Fruit fly (Drosophila melanogaster) whole organism, embryonic: ENCODE data around the gene Nf-YA.

Experiments used
- Abd-B ChIP-seq: fragments of 200-800 bp; sonication (Bioruptor generic); optimal IDR thresholded peaks from 2 replicates; lab custom pipeline; 2018; ENCODE audit warnings: missing biosample characterization, mild to moderate bottlenecking, missing genetic modification characterization, moderate library complexity
- CG10147 ChIP-seq: fragments of 200-800 bp; sonication (Bioruptor generic); optimal IDR thresholded peaks from 2 replicates; lab custom pipeline; 2019; ENCODE audit warnings: missing biosample characterization, mild to moderate bottlenecking, missing genetic modification characterization, moderate library complexity
- CG10274 ChIP-seq: fragments of 200-800 bp; sonication (Bioruptor generic); optimal IDR thresholded peaks from 3 replicates; lab custom pipeline; 2017; ENCODE audit warnings: missing biosample characterization, mild to moderate bottlenecking, missing genetic modification characterization
- CG15514 ChIP-seq: fragments of 200-800 bp; sonication (Bioruptor generic); optimal IDR thresholded peaks from 3 replicates; lab custom pipeline; 2017; ENCODE audit warnings: missing biosample characterization, missing genetic modification characterization, mild to moderate bottlenecking, moderate library complexity, missing genetic modification reagents
- CG1603 ChIP-seq: fragments of 200-800 bp; sonication (Bioruptor generic); optimal IDR thresholded peaks from 2 replicates; lab custom pipeline; 2019; ENCODE audit warnings: missing biosample characterization, mild to moderate bottlenecking, missing genetic modification characterization, moderate library complexity
- CG16815 ChIP-seq: fragments of 200-800 bp; sonication (Bioruptor generic); optimal IDR thresholded peaks from 3 replicates; lab custom pipeline; 2017; ENCODE audit warnings: missing biosample characterization, mild to moderate bottlenecking, missing genetic modification characterization
- CG17328 ChIP-seq: fragments of 200-800 bp; sonication (Bioruptor generic); IDR thresholded peaks from 2 replicates; pipeline ENCODE4 v1.3.6; 2022; ENCODE audit warnings: missing biosample characterization, missing genetic modification characterization
- CG17385 ChIP-seq: fragments of 200-800 bp; sonication (Bioruptor generic); optimal IDR thresholded peaks from 3 replicates; lab custom pipeline; 2018; ENCODE audit warnings: missing biosample characterization, mild to moderate bottlenecking, missing genetic modification characterization
- CG17568 ChIP-seq: fragments of 200-800 bp; sonication (Bioruptor generic); optimal IDR thresholded peaks from 2 replicates; lab custom pipeline; 2018; ENCODE audit warnings: missing biosample characterization, mild to moderate bottlenecking, missing genetic modification characterization, moderate library complexity
- CG17802 ChIP-seq: fragments of 200-800 bp; sonication (Bioruptor generic); optimal IDR thresholded peaks from 2 replicates; lab custom pipeline; 2018; ENCODE audit warnings: missing biosample characterization, mild to moderate bottlenecking, missing genetic modification characterization, moderate library complexity
- CG2712 ChIP-seq: fragments of 200-800 bp; optimal IDR thresholded peaks from 3 replicates; lab custom pipeline; 2019; ENCODE audit warnings: missing biosample characterization, mild to moderate bottlenecking, missing genetic modification characterization, moderate library complexity
- CG3065 ChIP-seq: fragments of 200-800 bp; sonication (Bioruptor generic); optimal IDR thresholded peaks from 2 replicates; lab custom pipeline; 2016; ENCODE audit warnings: missing biosample characterization, missing genetic modification characterization
- CG3995 ChIP-seq: fragments of 200-800 bp; sonication (Bioruptor generic); optimal IDR thresholded peaks from 3 replicates; lab custom pipeline; 2016; ENCODE audit warnings: missing biosample characterization, missing genetic modification characterization
- CG7357 ChIP-seq: fragments of 200-800 bp; sonication (Bioruptor generic); IDR thresholded peaks from 3 replicates; pipeline ENCODE4 v1.3.6; 2022; ENCODE audit warnings: missing biosample characterization, missing genetic modification characterization
- CG7372 ChIP-seq: fragments of 200-800 bp; sonication (Bioruptor generic); IDR thresholded peaks from 2 replicates; pipeline ENCODE4 v1.3.6; 2022; ENCODE audit warnings: missing biosample characterization, missing genetic modification characterization
- CG8944 ChIP-seq: fragments of 200-800 bp; sonication (Bioruptor generic); optimal IDR thresholded peaks from 3 replicates; lab custom pipeline; 2016; ENCODE audit warnings: missing biosample characterization, missing genetic modification characterization
- CG9876 ChIP-seq: fragments of 200-800 bp; sonication (Bioruptor generic); optimal IDR thresholded peaks from 2 replicates; lab custom pipeline; 2016; ENCODE audit warnings: missing biosample characterization, missing genetic modification characterization
- CG9932 ChIP-seq: fragments of 200-800 bp; sonication (Bioruptor generic); IDR thresholded peaks from 2 replicates; pipeline ENCODE4 v1.3.6; 2022; ENCODE audit warnings: missing biosample characterization, missing genetic modification characterization
- Dad ChIP-seq: fragments of 200-800 bp; sonication (Bioruptor generic); optimal IDR thresholded peaks from 3 replicates; lab custom pipeline; 2016; ENCODE audit warnings: missing biosample characterization, missing genetic modification characterization
- Dbx ChIP-seq: fragments of 200-800 bp; sonication (Bioruptor generic); IDR thresholded peaks from 3 replicates; pipeline ENCODE4 v1.3.6; 2022; ENCODE audit warnings: missing biosample characterization, missing genetic modification characterization
- Dip2 ChIP-seq: fragments of 200-800 bp; sonication (Bioruptor generic); IDR thresholded peaks from 2 replicates; pipeline ENCODE4 v1.3.6; 2022; ENCODE audit warnings: missing biosample characterization, missing genetic modification characterization
- Doc3 ChIP-seq: fragments of 200-800 bp; sonication (Bioruptor generic); IDR thresholded peaks from 3 replicates; pipeline ENCODE4 v1.3.6; 2022; ENCODE audit warnings: missing biosample characterization, missing genetic modification characterization; ENCODE audit not compliant: partially characterized antibody
- HHEX ChIP-seq: fragments of 200-800 bp; sonication (Bioruptor generic); optimal IDR thresholded peaks from 3 replicates; lab custom pipeline; 2017; ENCODE audit warnings: missing biosample characterization, mild to moderate bottlenecking, missing genetic modification characterization, missing genetic modification reagents
- Hr78 ChIP-seq, 2 experiments: fragments of 200-800 bp in 1 of 2; fragments of >200 bp in 1 of 2; sonication (Bioruptor generic) in 1 of 2; optimal IDR thresholded peaks; 2 replicates each; lab custom pipeline; 2017 to 2019; ENCODE audit warnings: missing biosample characterization in 2 of 2, missing genetic modification characterization in 2 of 2, mild to moderate bottlenecking in 1 of 2, moderate library complexity in 1 of 2
- MBD-R2 ChIP-seq: fragments of 200-800 bp; sonication (Bioruptor generic); IDR thresholded peaks from 2 replicates; pipeline ENCODE4 v1.3.6; 2022; ENCODE audit warnings: missing biosample characterization, missing genetic modification characterization
- Meics ChIP-seq: fragments of 200-800 bp; sonication (Bioruptor generic); optimal IDR thresholded peaks from 2 replicates; lab custom pipeline; 2017; ENCODE audit warnings: missing biosample characterization, mild to moderate bottlenecking, missing genetic modification characterization
- NfI ChIP-seq: fragments of 200-800 bp; sonication (Bioruptor generic); optimal IDR thresholded peaks from 3 replicates; lab custom pipeline; 2018; ENCODE audit warnings: missing biosample characterization, mild to moderate bottlenecking, missing genetic modification characterization, moderate library complexity
- Six4 ChIP-seq: fragments of 200-800 bp; sonication (Bioruptor generic); optimal IDR thresholded peaks from 2 replicates; lab custom pipeline; 2016; ENCODE audit warnings: missing biosample characterization, missing genetic modification characterization
- Spps ChIP-seq: fragments of 200-800 bp; sonication (Bioruptor generic); optimal IDR thresholded peaks from 2 replicates; lab custom pipeline; 2018; ENCODE audit warnings: missing biosample characterization, mild to moderate bottlenecking, missing genetic modification characterization
- ab ChIP-seq: fragments of 200-800 bp; sonication (Bioruptor generic); optimal IDR thresholded peaks from 2 replicates; lab custom pipeline; 2016; ENCODE audit warnings: missing biosample characterization, missing genetic modification characterization
- al ChIP-seq: fragments of 200-800 bp; sonication (Bioruptor generic); IDR thresholded peaks from 2 replicates; pipeline ENCODE4 v1.3.6; 2022; ENCODE audit warnings: missing biosample characterization, missing genetic modification characterization
- ara ChIP-seq: fragments of 200-800 bp; sonication (Bioruptor generic); IDR thresholded peaks from 2 replicates; pipeline ENCODE4 v1.3.6; 2022; ENCODE audit warnings: missing biosample characterization, missing genetic modification characterization
- az2 ChIP-seq: fragments of 200-800 bp; sonication (Bioruptor generic); optimal IDR thresholded peaks from 3 replicates; lab custom pipeline; 2016; ENCODE audit warnings: missing biosample characterization, missing genetic modification characterization
- ci ChIP-seq: fragments of 200-800 bp; sonication (Bioruptor generic); IDR thresholded peaks from 3 replicates; pipeline ENCODE4 v1.3.6; 2022; ENCODE audit warnings: missing biosample characterization, missing genetic modification characterization
- dm ChIP-seq: fragments of 200-800 bp; sonication (Bioruptor generic); optimal IDR thresholded peaks from 3 replicates; lab custom pipeline; 2016; ENCODE audit warnings: missing biosample characterization, missing genetic modification characterization
- exex ChIP-seq: fragments of 200-800 bp; sonication (Bioruptor generic); optimal IDR thresholded peaks from 4 replicates; lab custom pipeline; 2018; ENCODE audit warnings: missing biosample characterization, mild to moderate bottlenecking, missing genetic modification characterization, moderate library complexity
- fd3F ChIP-seq: fragments of 200-800 bp; sonication (Bioruptor generic); optimal IDR thresholded peaks from 2 replicates; lab custom pipeline; 2018; ENCODE audit warnings: missing biosample characterization, mild to moderate bottlenecking, missing genetic modification characterization, moderate library complexity
- gem ChIP-seq: fragments of 200-800 bp; sonication (Bioruptor generic); optimal IDR thresholded peaks from 2 replicates; lab custom pipeline; 2019; ENCODE audit warnings: missing biosample characterization, mild to moderate bottlenecking, missing genetic modification characterization, moderate library complexity
- hth ChIP-seq: fragments of >200 bp; optimal IDR thresholded peaks from 2 replicates; lab custom pipeline; 2017; ENCODE audit warnings: inconsistent platforms
- jigr1 ChIP-seq: fragments of 200-800 bp; sonication (Bioruptor generic); IDR thresholded peaks from 3 replicates; pipeline ENCODE4 v1.3.6; 2022; ENCODE audit warnings: missing biosample characterization, missing genetic modification characterization
- kay ChIP-seq: fragments of 200-800 bp; sonication (Bioruptor generic); optimal IDR thresholded peaks from 2 replicates; lab custom pipeline; 2016; ENCODE audit warnings: missing biosample characterization, missing genetic modification characterization
- ken ChIP-seq: fragments of 200-800 bp; sonication (Bioruptor generic); IDR thresholded peaks from 3 replicates; pipeline ENCODE4 v1.3.6; 2022; ENCODE audit warnings: missing biosample characterization, missing genetic modification characterization
- knrl ChIP-seq: fragments of 200-800 bp; sonication (Bioruptor generic); IDR thresholded peaks from 3 replicates; pipeline ENCODE4 v1.3.6; 2022; ENCODE audit warnings: missing biosample characterization, missing genetic modification characterization; ENCODE audit not compliant: partially characterized antibody
- scrt ChIP-seq: fragments of 200-800 bp; sonication (Bioruptor generic); optimal IDR thresholded peaks from 2 replicates; lab custom pipeline; 2018; ENCODE audit warnings: missing biosample characterization, mild to moderate bottlenecking, missing genetic modification characterization, moderate library complexity
- sens-2 ChIP-seq: fragments of 200-800 bp; sonication (Bioruptor generic); IDR thresholded peaks from 2 replicates; pipeline ENCODE4 v1.3.6; 2022; ENCODE audit warnings: missing biosample characterization, missing genetic modification characterization
- slp2 ChIP-seq: fragments of 200-800 bp; sonication (Bioruptor generic); optimal IDR thresholded peaks from 2 replicates; lab custom pipeline; 2016; ENCODE audit warnings: missing biosample characterization, missing genetic modification characterization
- so ChIP-seq: fragments of 200-800 bp; sonication (Bioruptor generic); IDR thresholded peaks from 3 replicates; pipeline ENCODE4 v1.3.6; 2022; ENCODE audit warnings: missing biosample characterization, missing genetic modification characterization
- sqz ChIP-seq: fragments of 200-800 bp; sonication (Bioruptor generic); optimal IDR thresholded peaks from 3 replicates; lab custom pipeline; 2018; ENCODE audit warnings: missing biosample characterization, mild to moderate bottlenecking, missing genetic modification characterization
- tx ChIP-seq: fragments of 200-800 bp; sonication (Bioruptor generic); optimal IDR thresholded peaks from 2 replicates; lab custom pipeline; 2016; ENCODE audit warnings: missing biosample characterization, missing genetic modification characterization
- vnd ChIP-seq: fragments of 200-800 bp; sonication (Bioruptor generic); IDR thresholded peaks from 3 replicates; pipeline ENCODE4 v1.3.6; 2022; ENCODE audit warnings: missing biosample characterization, missing genetic modification characterization; ENCODE audit not compliant: partially characterized antibody

The Nf-YA gene

DNA sequence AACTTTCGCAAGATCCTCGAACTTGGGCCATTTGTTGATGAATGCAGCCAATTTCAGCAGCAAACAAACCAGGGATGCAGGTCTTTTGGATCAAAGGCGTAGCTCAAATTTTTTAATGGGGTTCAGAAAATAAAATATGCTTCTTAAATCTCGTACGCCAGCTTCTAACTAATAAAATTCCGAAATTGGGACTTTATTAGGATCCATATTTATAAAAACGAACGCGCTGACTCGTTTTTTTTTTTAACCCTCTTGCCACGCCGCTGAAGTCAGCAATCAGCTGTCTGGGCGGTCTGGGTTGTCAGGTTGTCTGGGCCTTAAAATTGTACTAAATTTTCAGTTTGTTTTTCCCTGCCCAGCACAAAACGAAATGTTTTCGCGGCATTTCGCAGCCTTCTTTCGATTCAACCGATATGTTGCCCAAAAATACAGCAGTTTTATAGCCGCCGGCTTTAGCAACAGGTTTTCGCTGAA lies 15.6 kb upstream of the Nf-YA start, which contains the start of gene CG3437 (continued):
- TF ChIP-seq tx (GFP tag; lab: Kevin White, UChicago) (peak; percentile 98), CG8944 (GFP tag; lab: Kevin White, UChicago) (peak; percentile 99), CG9932 (GFP tag; lab: Robert Waterston, UW) (peak; percentile 99), CG9876 (GFP tag; lab: Kevin White, UChicago) (peak; percentile 97), exex (tag; lab: Kevin White, UChicago) (peak; percentile 93), ara (GFP tag; lab: Robert Waterston, UW) (peak; percentile 100), CG10274 (GFP tag; lab: Kevin White, UChicago) (peak; percentile 93), NfI (GFP tag; lab: Kevin White, UChicago) (peak; percentile 99), ken (peak; percentile 99), CG16815 (GFP tag; lab: Kevin White, UChicago) (peak; percentile 98), Hr78 (GFP tag; optimal IDR thresholded peaks at IDR 0.05; lab: Kevin White, UChicago) (peak in 1 of 2 experiments; percentile 86), CG17328 (GFP tag; lab: Robert Waterston, UW) (peak; percentile 99), slp2 (GFP tag; lab: Kevin White, UChicago) (peak; percentile 99), CG3995 (GFP tag; lab: Kevin White, UChicago) (peak; percentile 82), Meics (GFP tag; lab: Kevin White, UChicago) (peak; percentile 99), CG10147 (GFP tag; lab: Kevin White, UChicago) (peak; percentile 98), ci (GFP tag; lab: Robert Waterston, UW) (peak; percentile 100), kay (GFP tag; lab: Kevin White, UChicago) (peak; percentile 88), CG15514 (GFP tag; lab: Kevin White, UChicago) (peak; percentile 95), CG2712 (tag; lab: Kevin White, UChicago) (peak; percentile 96), dm (GFP tag; lab: Kevin White, UChicago) (peak; percentile 95), HHEX (GFP tag; lab: Kevin White, UChicago) (peak; percentile 99), CG1603 (tag; lab: Kevin White, UChicago) (peak; percentile 96), jigr1 (GFP tag; lab: Robert Waterston, UW) (peak; percentile 98), al (GFP tag; lab: Robert Waterston, UW) (peak; percentile 99), CG7357 (GFP tag; lab: Robert Waterston, UW) (peak; percentile 97), az2 (peak; percentile 99), knrl (GFP tag; lab: Robert Waterston, UW) (peak; percentile 40; the same call in 1 of the 3 replicates), sens-2 (peak; percentile 99), Abd-B (GFP tag; lab: Kevin White, UChicago) (peak; percentile 99), ab (GFP tag; lab: Kevin White, UChicago) (peak; percentile 97), vnd (GFP tag; lab: Robert Waterston, UW) (0 out of 3 replicates have a peak, but pooled peaks have one; percentile 29), CG17385 (GFP tag; lab: Kevin White, UChicago) (peak; percentile 98), MBD-R2 (peak; percentile 99), CG3065 (peak; percentile 97), fd3F (peak; percentile 98), CG7372 (GFP tag; lab: Robert Waterston, UW) (peak; percentile 99), Dbx (GFP tag; lab: Robert Waterston, UW) (peak; percentile 99), gem (tag; lab: Kevin White, UChicago) (peak; percentile 99), Spps (tag; lab: Kevin White, UChicago) (peak; percentile 96), Six4 (peak; percentile 97), Dip2 (peak; percentile 79), CG17802 (peak; percentile 93), sqz (GFP tag; lab: Kevin White, UChicago) (peak; percentile 98), CG17568 (GFP tag; lab: Kevin White, UChicago) (peak; percentile 98), Doc3 (GFP tag; lab: Robert Waterston, UW) (no peak), so (GFP tag; lab: Robert Waterston, UW) (peak; percentile 99), hth (lab: Kevin White, UChicago) (no peak), Dad (peak; percentile 99), scrt (peak; percentile 97)
